Worm (Caenorhabditis elegans) whole organism, young adult: ENCODE results near the gene lron-13.

ENCODE experiments used
- C17E4.6 ChIP-seq: fragments of 200-800 bp; sonication (Bioruptor generic); IDR thresholded peaks from 2 replicates; pipeline ENCODE4 v1.3.6; 2022; ENCODE audit warnings: missing genetic modification reagents, missing genetic modification characterization, missing compliant biosample characterization
- K11D2.4 ChIP-seq: fragments of 200-800 bp; sonication (Bioruptor generic); IDR thresholded peaks from 2 replicates; pipeline ENCODE4 v1.3.6; 2022; ENCODE audit warnings: missing genetic modification reagents, missing genetic modification characterization, missing compliant biosample characterization
- aptf-3 ChIP-seq: fragments of 200-800 bp; sonication (Bioruptor generic); IDR thresholded peaks from 2 replicates; pipeline ENCODE4 v1.3.6; 2022; ENCODE audit warnings: missing genetic modification characterization, missing compliant biosample characterization
- die-1 ChIP-seq: sonication (generic microtip); optimal IDR thresholded peaks from 2 replicates; lab custom pipeline; 2016; ENCODE audit warnings: missing genotype, mild to moderate bottlenecking, missing genetic modification characterization, missing compliant biosample characterization
- lin-35 ChIP-seq, 3 experiments: fragments of 150-350 bp in 2 of 3; sonication (generic microtip) in 1 of 3; optimal IDR thresholded peaks; 2 replicates each; lab custom pipeline; 2014 to 2018; ENCODE audit warnings: missing biosample characterization in 3 of 3, missing genetic modification characterization in 3 of 3, missing genetic modification reagents in 3 of 3
- lin-40 ChIP-seq: sonication (generic microtip); optimal IDR thresholded peaks from 2 replicates; lab custom pipeline; 2016; ENCODE audit warnings: missing genetic modification characterization, mild to moderate bottlenecking, missing compliant biosample characterization, missing genotype, missing genetic modification reagents
- lsy-27 ChIP-seq: sonication (generic microtip); optimal IDR thresholded peaks from 2 replicates; lab custom pipeline; 2017; ENCODE audit warnings: missing genetic modification characterization, mild to moderate bottlenecking, missing compliant biosample characterization, antibody characterized with exemption, missing genotype, borderline replicate concordance; ENCODE audit not compliant: insufficient read depth
- mcd-1 ChIP-seq: fragments of 200-800 bp; sonication (Bioruptor generic); IDR thresholded peaks from 2 replicates; pipeline ENCODE4 v1.3.6; 2022; ENCODE audit warnings: missing genetic modification reagents, missing genetic modification characterization, missing compliant biosample characterization
- mes-4 ChIP-seq: sonication (generic microtip); optimal IDR thresholded peaks from 2 replicates; lab custom pipeline; 2016; ENCODE audit warnings: missing genotype, missing genetic modification characterization, missing compliant biosample characterization
- mxl-1 ChIP-seq: sonication (generic microtip); optimal IDR thresholded peaks from 2 replicates; lab custom pipeline; 2016; ENCODE audit warnings: missing genetic modification characterization, missing compliant biosample characterization
- nhr-90 ChIP-seq: sonication (generic microtip); optimal IDR thresholded peaks from 2 replicates; lab custom pipeline; 2016; ENCODE audit warnings: missing genotype, mild to moderate bottlenecking, missing genetic modification characterization, missing compliant biosample characterization
- pha-4 ChIP-seq: fragments of 150-350 bp; sonication (generic microtip); optimal IDR thresholded peaks from 2 replicates; lab custom pipeline; 2014; ENCODE audit warnings: missing biosample characterization, missing genetic modification reagents, missing genetic modification characterization
- snpc-4 ChIP-seq, 5 experiments: fragments of 150-350 bp in 1 of 5; sonication (generic microtip) in 4 of 5; optimal IDR thresholded peaks; 2 replicates each; lab custom pipeline; 2014 to 2018; ENCODE audit warnings: missing genetic modification characterization in 5 of 5, missing biosample characterization in 3 of 5, antibody characterized with exemption in 2 of 5, mild to moderate bottlenecking in 2 of 5, missing compliant biosample characterization in 2 of 5, missing genotype in 2 of 5, moderate library complexity in 2 of 5, missing genetic modification reagents in 1 of 5

- TF ChIP-seq lsy-27 (tag; lab: Kevin White, UChicago), result no peak
- no peak for TF ChIP-seq aptf-3 (GFP tag; lab: Robert Waterston, UW)
- no peak for TF ChIP-seq lin-35 (GFP tag; optimal IDR thresholded peaks at IDR 0.05; lab: Kevin White, UChicago)
- no peak for TF ChIP-seq pha-4
- no peak for TF ChIP-seq die-1 (tag; lab: Kevin White, UChicago)
- TF ChIP-seq mes-4, result no peak
- TF ChIP-seq lin-40 (tag; lab: Kevin White, UChicago), result no peak
- no peak for TF ChIP-seq K11D2.4
- TF ChIP-seq C17E4.6 (GFP tag; lab: Robert Waterston, UW), result no peak
- no peak for TF ChIP-seq mxl-1 (tag; lab: Kevin White, UChicago)
- TF ChIP-seq nhr-90 (tag; lab: Kevin White, UChicago), result no peak
- TF ChIP-seq snpc-4 (GFP tag; optimal IDR thresholded peaks at IDR 0.05; lab: Kevin White, UChicago), result no peak
- TF ChIP-seq snpc-4 (tag; optimal IDR thresholded peaks at IDR 0.05; lab: Kevin White, UChicago), result no peak
- no peak for TF ChIP-seq mcd-1 (GFP tag; lab: Robert Waterston, UW)
These were observed 36.3 kb downstream of the lron-13 start for ce11 chrIII:13563583-13563982.
